Fruit fly (Drosophila melanogaster): ENCODE results near the gene CG15255.

CG15255 gene

dm6 chr2L:15609139-15609538 is 2.4 kb downstream of the CG15255 start:
- TF ChIP-seq EcR (GFP tag; optimal IDR thresholded peaks at IDR 0.05) = no peak
- TF ChIP-seq psq (optimal IDR thresholded peaks at IDR 0.05) = no peak
- TF ChIP-seq CG8478 (optimal IDR thresholded peaks at IDR 0.05) = no peak
- TF ChIP-seq Dll (optimal IDR thresholded peaks at IDR 0.05) = no peak
- no peak for TF ChIP-seq usp (GFP tag; optimal IDR thresholded peaks at IDR 0.05)
- TF ChIP-seq pan (optimal IDR thresholded peaks at IDR 0.05) = no peak
